Worm (Caenorhabditis elegans) whole organism, L2 larva: ENCODE data around the gene B0244.9.

ENCODE experiments used
- fos-1 ChIP-seq: fragments of 150-350 bp; optimal IDR thresholded peaks from 2 replicates; lab custom pipeline; 2014; ENCODE audit warnings: missing biosample characterization, missing genetic modification characterization
- nhr-10 ChIP-seq: sonication (generic microtip); optimal IDR thresholded peaks from 2 replicates; lab custom pipeline; 2017; ENCODE audit warnings: missing biosample characterization, missing genetic modification characterization

DNA sequence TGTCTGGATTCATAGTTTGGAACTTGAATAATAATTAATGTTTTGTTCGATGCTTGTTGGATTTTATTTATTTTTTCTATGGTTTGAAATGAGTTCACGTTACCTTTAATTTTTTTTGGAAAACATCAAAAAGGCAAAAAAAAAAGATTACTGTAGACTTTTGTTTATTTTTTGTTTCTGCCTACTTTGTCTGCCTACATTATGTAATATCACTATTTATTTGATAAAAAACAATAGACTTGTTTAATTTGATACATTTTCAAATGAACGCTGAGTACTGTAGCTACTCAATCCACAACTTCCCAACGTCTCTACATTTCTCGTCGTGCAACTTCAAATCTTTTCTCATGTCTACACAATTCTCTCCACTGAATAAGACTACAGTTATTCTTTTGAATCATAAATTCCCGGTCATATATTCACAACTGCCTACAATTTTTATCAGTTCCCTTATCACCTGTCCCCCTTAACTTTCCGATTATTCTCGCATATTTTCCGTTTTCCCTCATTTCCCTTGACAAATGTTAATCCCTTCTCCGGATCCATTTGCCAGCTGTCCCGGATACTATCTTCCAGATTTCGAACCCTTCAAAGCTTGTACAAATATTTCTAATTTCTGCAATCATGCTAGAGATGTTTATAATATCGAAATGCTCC lies at the start of gene B0244.9, which contains the start of gene B0244.7:
- TF ChIP-seq fos-1 (peak; percentile 83), nhr-10 (tag; lab: Kevin White, UChicago) (no peak)
